Worm (Caenorhabditis elegans): ENCODE measurements around the gene col-174.

The col-174 gene

ce11 chrX:7522595-7522994, 24.0 kb upstream of the col-174 start:
- TF ChIP-seq sma-9 (GFP tag; optimal IDR thresholded peaks at IDR 0.05) (peak; percentile 7), sma-9 (tag; optimal IDR thresholded peaks at IDR 0.05) (no peak), nhr-129 (tag; optimal IDR thresholded peaks at IDR 0.05) (no peak)

- TF ChIP-seq lin-11 (tag; optimal IDR thresholded peaks at IDR 0.05) (no peak), nhr-12 (tag; optimal IDR thresholded peaks at IDR 0.05) (no peak), elt-1 (tag; optimal IDR thresholded peaks at IDR 0.05) (no peak), peb-1 (tag; optimal IDR thresholded peaks at IDR 0.05) (no peak), nhr-21 (tag; optimal IDR thresholded peaks at IDR 0.05) (no peak), Y55F3AM.14 (GFP tag; optimal IDR thresholded peaks at IDR 0.05) (no peak), ztf-1 (GFP tag; conservative IDR thresholded peaks at IDR 0.05) (no peak), unc-55 (GFP tag; optimal IDR thresholded peaks at IDR 0.05) (no peak), C34F6.9 (tag; optimal IDR thresholded peaks at IDR 0.05) (peak; percentile 8), mab-5 (tag; optimal IDR thresholded peaks at IDR 0.05) (no peak), dmd-4 (tag; optimal IDR thresholded peaks at IDR 0.05) (no peak), lsy-2 (tag; optimal IDR thresholded peaks at IDR 0.05) (peak in 1 of 2 experiments; percentile 38), ceh-82 (tag; optimal IDR thresholded peaks at IDR 0.05) (no peak), lin-39 (tag; optimal IDR thresholded peaks at IDR 0.05) (no peak), nhr-11 (tag; optimal IDR thresholded peaks at IDR 0.05) (no peak), nhr-25 (tag; optimal IDR thresholded peaks at IDR 0.05) (no peak), skn-1 (tag; optimal IDR thresholded peaks at IDR 0.05) (no peak), nhr-10 (tag; optimal IDR thresholded peaks at IDR 0.05) (no peak), nhr-23 (tag; optimal IDR thresholded peaks at IDR 0.05) (no peak), alr-1 (tag; optimal IDR thresholded peaks at IDR 0.05) (no peak), gmeb-1 (tag; optimal IDR thresholded peaks at IDR 0.05) (no peak), sma-9 (GFP tag; optimal IDR thresholded peaks at IDR 0.05) (peak; percentile 57), sma-9 (tag; optimal IDR thresholded peaks at IDR 0.05) (no peak), crh-2 (tag; optimal IDR thresholded peaks at IDR 0.05) (no peak), fos-1 (tag; optimal IDR thresholded peaks at IDR 0.05) (no peak), sma-3 (GFP tag; optimal IDR thresholded peaks at IDR 0.05) (no peak), nhr-129 (tag; optimal IDR thresholded peaks at IDR 0.05) (peak; percentile 45), mdl-1 (tag; optimal IDR thresholded peaks at IDR 0.05) (no peak), F13H6.1 (tag; optimal IDR thresholded peaks at IDR 0.05) (peak; percentile 84)
These were observed 22.8 kb upstream of the col-174 start for ce11 chrX:7523799-7524198.

ce11 chrX:7525271-7525670, 21.3 kb upstream of the col-174 start, which contains the start of gene F46C8.3:
Gene F46C8.3, plus strand, starts transcription at chrX:7525571.
- TF ChIP-seq lin-39 (tag; optimal IDR thresholded peaks at IDR 0.05), result no peak
- TF ChIP-seq mdl-1 (tag; optimal IDR thresholded peaks at IDR 0.05), result no peak
- no peak for TF ChIP-seq ztf-1 (GFP tag; conservative IDR thresholded peaks at IDR 0.05)
- no peak for TF ChIP-seq unc-55 (GFP tag; optimal IDR thresholded peaks at IDR 0.05)
- no peak for TF ChIP-seq gmeb-1 (tag; optimal IDR thresholded peaks at IDR 0.05)
- TF ChIP-seq peb-1 (tag; optimal IDR thresholded peaks at IDR 0.05), result no peak
- no peak for TF ChIP-seq elt-3 (tag; optimal IDR thresholded peaks at IDR 0.05)
- TF ChIP-seq ztf-4 (tag; optimal IDR thresholded peaks at IDR 0.05), result no peak
- TF ChIP-seq skn-1 (tag; optimal IDR thresholded peaks at IDR 0.05), result no peak
- no peak for TF ChIP-seq ZK546.5 (tag; optimal IDR thresholded peaks at IDR 0.05)
- no peak for TF ChIP-seq nhr-6 (tag; optimal IDR thresholded peaks at IDR 0.05)
- no peak for TF ChIP-seq crh-2 (tag; optimal IDR thresholded peaks at IDR 0.05)
- no peak for TF ChIP-seq unc-62 (GFP tag; optimal IDR thresholded peaks at IDR 0.05)
- TF ChIP-seq nhr-12 (tag; optimal IDR thresholded peaks at IDR 0.05), result no peak
- no peak for TF ChIP-seq sma-9 (GFP tag; optimal IDR thresholded peaks at IDR 0.05)
- TF ChIP-seq sma-9 (tag; optimal IDR thresholded peaks at IDR 0.05), result no peak

DNA sequence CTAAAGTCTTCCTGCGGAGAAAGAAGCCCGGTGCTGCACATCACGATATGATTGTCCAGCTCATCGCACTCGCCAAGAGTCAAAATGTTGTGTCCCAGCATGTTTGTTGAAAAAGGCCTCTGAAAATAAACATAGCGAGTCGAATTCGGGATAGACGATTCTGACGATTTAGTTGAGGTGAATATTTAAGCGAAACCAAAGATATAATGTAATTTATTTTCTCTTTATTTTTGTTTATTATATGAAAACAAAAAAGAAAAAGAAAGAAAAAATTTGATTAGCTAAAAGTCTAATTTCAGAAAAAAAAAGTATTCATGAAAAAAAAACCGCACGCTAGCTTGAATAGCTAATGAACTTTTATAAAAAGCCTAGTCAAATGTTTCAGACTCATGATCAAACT, 14.0 kb upstream of the col-174 start, which contains the start of gene ceh-14:
TSS of gene ceh-14 (minus strand) at position 101 of the 400 bp plus-strand sequence.
- TF ChIP-seq ZK546.5 (tag; optimal IDR thresholded peaks at IDR 0.05) (no peak), sma-3 (GFP tag; optimal IDR thresholded peaks at IDR 0.05) (no peak), sma-9 (GFP tag; optimal IDR thresholded peaks at IDR 0.05) (no peak), sma-9 (tag; optimal IDR thresholded peaks at IDR 0.05) (no peak), ceh-82 (tag; optimal IDR thresholded peaks at IDR 0.05) (no peak), nhr-21 (tag; optimal IDR thresholded peaks at IDR 0.05) (no peak), elt-1 (tag; optimal IDR thresholded peaks at IDR 0.05) (no peak), zag-1 (tag; optimal IDR thresholded peaks at IDR 0.05) (no peak)

ce11 chrX:7534454-7534853, 12.2 kb upstream of the col-174 start:
- TF ChIP-seq nhr-6 (tag; optimal IDR thresholded peaks at IDR 0.05) (no peak), nhr-23 (tag; optimal IDR thresholded peaks at IDR 0.05) (no peak), ceh-82 (tag; optimal IDR thresholded peaks at IDR 0.05) (no peak), ztf-4 (tag; optimal IDR thresholded peaks at IDR 0.05) (no peak), sma-3 (GFP tag; optimal IDR thresholded peaks at IDR 0.05) (no peak), aly-2 (tag; optimal IDR thresholded peaks at IDR 0.05) (no peak), nhr-237 (tag; optimal IDR thresholded peaks at IDR 0.05) (no peak), mab-5 (tag; optimal IDR thresholded peaks at IDR 0.05) (no peak)
